Worm (Caenorhabditis elegans) whole organism, L3 larva: Measurements from ENCODE around the gene C13E3.1.

Experiments used
- elt-1 ChIP-seq: fragments of 150-350 bp; optimal IDR thresholded peaks from 2 replicates; lab custom pipeline; 2014; ENCODE audit warnings: missing biosample characterization, missing genetic modification characterization
- elt-2 ChIP-seq: sonication (generic microtip); optimal IDR thresholded peaks from 2 replicates; lab custom pipeline; 2016; ENCODE audit warnings: missing genetic modification reagents, mild to moderate bottlenecking, missing genetic modification characterization, missing compliant biosample characterization
- jun-1 ChIP-seq: fragments of 150-350 bp; optimal IDR thresholded peaks from 2 replicates; lab custom pipeline; 2014; ENCODE audit warnings: missing biosample characterization, missing genetic modification reagents, missing genetic modification characterization
- nhr-25 ChIP-seq: sonication (generic microtip); optimal IDR thresholded peaks from 2 replicates; lab custom pipeline; 2017; ENCODE audit warnings: missing biosample characterization, missing genetic modification characterization
- nhr-76 ChIP-seq: fragments of 150-350 bp; sonication (generic microtip); optimal IDR thresholded peaks from 5 replicates; lab custom pipeline; 2014; ENCODE audit warnings: missing biosample characterization, missing genetic modification characterization
- nhr-77 ChIP-seq: fragments of 150-350 bp; optimal IDR thresholded peaks from 2 replicates; lab custom pipeline; 2014; ENCODE audit warnings: missing biosample characterization, missing genetic modification characterization
- pha-4 ChIP-seq: fragments of 150-350 bp; optimal IDR thresholded peaks from 2 replicates; lab custom pipeline; 2014; ENCODE audit warnings: missing biosample characterization, missing genetic modification reagents, missing genetic modification characterization
- unc-39 ChIP-seq: sonication (generic microtip); optimal IDR thresholded peaks from 4 replicates; lab custom pipeline; 2017; ENCODE audit warnings: missing biosample characterization, missing genetic modification characterization
- unc-62 ChIP-seq: fragments of 150-350 bp; sonication (generic microtip); optimal IDR thresholded peaks from 4 replicates; lab custom pipeline; 2014; ENCODE audit warnings: missing biosample characterization, missing genetic modification reagents, missing genetic modification characterization
- zag-1 ChIP-seq: fragments of 150-350 bp; optimal IDR thresholded peaks from 2 replicates; lab custom pipeline; 2014; ENCODE audit warnings: missing biosample characterization, missing genetic modification characterization

ce11 chrX:8911077-8911476, 18.2 kb downstream of the C13E3.1 start, which contains the start of gene cyn-8:
- TF ChIP-seq elt-1 (no peak), pha-4 (tag; lab: Kevin White, UChicago) (no peak), jun-1 (tag; lab: Kevin White, UChicago) (no peak), elt-2 (tag; lab: Kevin White, UChicago) (peak; percentile 40), zag-1 (tag; lab: Kevin White, UChicago) (no peak), nhr-25 (tag; lab: Kevin White, UChicago) (no peak), nhr-77 (no peak), nhr-76 (tag; lab: Kevin White, UChicago) (no peak), unc-62 (GFP tag; lab: Kevin White, UChicago) (no peak), unc-39 (tag; lab: Kevin White, UChicago) (no peak)
